Fruit fly (Drosophila melanogaster) whole organism, embryonic: ENCODE results near the gene CG11951.

Source experiments
- Antp ChIP-seq: fragments of 200-800 bp; sonication (Bioruptor generic); optimal IDR thresholded peaks from 3 replicates; lab custom pipeline; 2016; ENCODE audit warnings: missing biosample characterization, missing genetic modification characterization
- Atf-2 ChIP-seq: fragments of 200-800 bp; sonication (Bioruptor generic); optimal IDR thresholded peaks from 2 replicates; lab custom pipeline; 2016; ENCODE audit warnings: missing biosample characterization, missing genetic modification characterization
- CG12219 ChIP-seq: fragments of 200-800 bp; sonication (Bioruptor generic); optimal IDR thresholded peaks from 3 replicates; lab custom pipeline; 2018; ENCODE audit warnings: missing biosample characterization, mild to moderate bottlenecking, missing genetic modification characterization
- CG1233 ChIP-seq: fragments of 200-800 bp; sonication (Bioruptor generic); optimal IDR thresholded peaks from 4 replicates; lab custom pipeline; 2018; ENCODE audit warnings: missing biosample characterization, mild to moderate bottlenecking, missing genetic modification characterization
- CG12744 ChIP-seq: fragments of 200-800 bp; sonication (Bioruptor generic); optimal IDR thresholded peaks from 2 replicates; lab custom pipeline; 2016; ENCODE audit warnings: missing biosample characterization, missing genetic modification characterization
- CG15011 ChIP-seq: fragments of 200-800 bp; sonication (Bioruptor generic); optimal IDR thresholded peaks from 3 replicates; lab custom pipeline; 2018; ENCODE audit warnings: missing biosample characterization, mild to moderate bottlenecking, missing genetic modification characterization
- CG15479 ChIP-seq: fragments of 200-800 bp; sonication (Bioruptor generic); optimal IDR thresholded peaks from 3 replicates; lab custom pipeline; 2019; ENCODE audit warnings: missing biosample characterization, mild to moderate bottlenecking, missing genetic modification characterization, moderate library complexity
- CG1602 ChIP-seq: fragments of 200-800 bp; sonication (Bioruptor generic); optimal IDR thresholded peaks from 3 replicates; lab custom pipeline; 2016; ENCODE audit warnings: missing biosample characterization, missing genetic modification characterization
- CG1603 ChIP-seq: fragments of 200-800 bp; sonication (Bioruptor generic); optimal IDR thresholded peaks from 2 replicates; lab custom pipeline; 2019; ENCODE audit warnings: missing biosample characterization, mild to moderate bottlenecking, missing genetic modification characterization, moderate library complexity
- CG16779 ChIP-seq: fragments of 200-800 bp; sonication (Bioruptor generic); IDR thresholded peaks from 2 replicates; pipeline ENCODE4 v1.3.6; 2022; ENCODE audit warnings: missing biosample characterization, missing genetic modification characterization
- CG16863 ChIP-seq: fragments of 200-800 bp; sonication (Bioruptor generic); optimal IDR thresholded peaks from 3 replicates; lab custom pipeline; 2016; ENCODE audit warnings: missing biosample characterization, missing genetic modification characterization
- CG17385 ChIP-seq: fragments of 200-800 bp; sonication (Bioruptor generic); optimal IDR thresholded peaks from 3 replicates; lab custom pipeline; 2018; ENCODE audit warnings: missing biosample characterization, mild to moderate bottlenecking, missing genetic modification characterization
- CG17802 ChIP-seq: fragments of 200-800 bp; sonication (Bioruptor generic); optimal IDR thresholded peaks from 2 replicates; lab custom pipeline; 2018; ENCODE audit warnings: missing biosample characterization, mild to moderate bottlenecking, missing genetic modification characterization, moderate library complexity
- CG18262 ChIP-seq: fragments of 200-800 bp; optimal IDR thresholded peaks from 3 replicates; lab custom pipeline; 2019; ENCODE audit warnings: missing biosample characterization, mild to moderate bottlenecking, missing genetic modification characterization, moderate library complexity
- CG2199 ChIP-seq: fragments of 200-800 bp; sonication (Bioruptor generic); IDR thresholded peaks from 3 replicates; pipeline ENCODE4 v1.3.6; 2022; ENCODE audit warnings: missing biosample characterization, missing genetic modification characterization
- CG32532 ChIP-seq: fragments of 200-800 bp; sonication (Bioruptor generic); IDR thresholded peaks from 2 replicates; pipeline ENCODE4 v1.3.6; 2022; ENCODE audit warnings: missing biosample characterization, missing genetic modification characterization
- CG32772 ChIP-seq: fragments of 200-800 bp; sonication (Bioruptor generic); IDR thresholded peaks from 2 replicates; pipeline ENCODE4 v1.3.6; 2022; ENCODE audit warnings: missing biosample characterization, missing genetic modification characterization
- CG3838 ChIP-seq: fragments of 200-800 bp; sonication (Bioruptor generic); optimal IDR thresholded peaks from 3 replicates; lab custom pipeline; 2016; ENCODE audit warnings: missing biosample characterization, missing genetic modification characterization
- CG4328 ChIP-seq: fragments of 200-800 bp; sonication (Bioruptor generic); optimal IDR thresholded peaks from 3 replicates; lab custom pipeline; 2017; ENCODE audit warnings: missing biosample characterization, missing genetic modification reagents, missing genetic modification characterization
- CG4360 ChIP-seq: fragments of 200-800 bp; sonication (Bioruptor generic); IDR thresholded peaks from 2 replicates; pipeline ENCODE4 v1.3.6; 2022; ENCODE audit warnings: missing biosample characterization, missing genetic modification characterization
- CG4424 ChIP-seq: fragments of 200-800 bp; sonication (Bioruptor generic); optimal IDR thresholded peaks from 3 replicates; lab custom pipeline; 2016; ENCODE audit warnings: missing biosample characterization, missing genetic modification characterization
- CG4854 ChIP-seq: fragments of 200-800 bp; sonication (Bioruptor generic); optimal IDR thresholded peaks from 2 replicates; lab custom pipeline; 2016; ENCODE audit warnings: missing biosample characterization, missing genetic modification characterization, inconsistent platforms
- CG7271 ChIP-seq: fragments of 200-800 bp; sonication (Bioruptor generic); optimal IDR thresholded peaks from 2 replicates; lab custom pipeline; 2018; ENCODE audit warnings: missing biosample characterization, mild to moderate bottlenecking, missing genetic modification characterization, moderate library complexity
- CoRest ChIP-seq: fragments of 200-800 bp; sonication (Bioruptor generic); optimal IDR thresholded peaks from 3 replicates; lab custom pipeline; 2018; ENCODE audit warnings: missing biosample characterization, mild to moderate bottlenecking, missing genetic modification characterization, moderate library complexity
- Dad ChIP-seq: fragments of 200-800 bp; sonication (Bioruptor generic); optimal IDR thresholded peaks from 3 replicates; lab custom pipeline; 2016; ENCODE audit warnings: missing biosample characterization, missing genetic modification characterization
- Gug ChIP-seq: fragments of 200-800 bp; sonication (Bioruptor generic); IDR thresholded peaks from 4 replicates; pipeline ENCODE4 v1.3.6; 2022; ENCODE audit warnings: missing biosample characterization, missing genetic modification characterization
- MBD-R2 ChIP-seq: fragments of 200-800 bp; sonication (Bioruptor generic); IDR thresholded peaks from 2 replicates; pipeline ENCODE4 v1.3.6; 2022; ENCODE audit warnings: missing biosample characterization, missing genetic modification characterization
- Sox102F ChIP-seq: fragments of 200-800 bp; sonication (Bioruptor generic); optimal IDR thresholded peaks from 2 replicates; lab custom pipeline; 2018; ENCODE audit warnings: missing biosample characterization, mild to moderate bottlenecking, missing genetic modification characterization, moderate library complexity
- ap ChIP-seq: fragments of 200-800 bp; sonication (Bioruptor generic); IDR thresholded peaks from 2 replicates; pipeline ENCODE4 v1.3.6; 2022; ENCODE audit warnings: missing biosample characterization, missing genetic modification characterization
- ato ChIP-seq: fragments of 200-800 bp; sonication (Bioruptor generic); IDR thresholded peaks from 2 replicates; pipeline ENCODE4 v1.3.6; 2022; ENCODE audit warnings: missing biosample characterization, missing genetic modification characterization; ENCODE audit not compliant: partially characterized antibody
- bsh ChIP-seq, 2 experiments: fragments of 200-800 bp; sonication (Bioruptor generic); optimal IDR thresholded peaks; 2 replicates each; lab custom pipeline; 2017 to 2018; ENCODE audit warnings: mild to moderate bottlenecking in 2 of 2, missing biosample characterization in 2 of 2, missing genetic modification characterization in 2 of 2, moderate library complexity in 1 of 2
- cato ChIP-seq: fragments of 200-800 bp; sonication (Bioruptor generic); optimal IDR thresholded peaks from 2 replicates; lab custom pipeline; 2016; ENCODE audit warnings: missing biosample characterization, missing genetic modification characterization, borderline replicate concordance
- chinmo ChIP-seq: fragments of 200-800 bp; sonication (Bioruptor generic); IDR thresholded peaks from 4 replicates; pipeline ENCODE4 v1.3.6; 2022; ENCODE audit warnings: missing biosample characterization, missing genetic modification characterization; ENCODE audit not compliant: partially characterized antibody
- chn ChIP-seq: fragments of 200-800 bp; sonication (Bioruptor generic); optimal IDR thresholded peaks from 2 replicates; lab custom pipeline; 2016; ENCODE audit warnings: missing biosample characterization, missing genetic modification characterization
- croc ChIP-seq: fragments of 200-800 bp; sonication (Bioruptor generic); conservative IDR thresholded peaks from 3 replicates; pipeline ENCODE4 v1.3.6; 2022; ENCODE audit warnings: missing biosample characterization, missing genetic modification characterization
- gcm ChIP-seq: fragments of 200-800 bp; sonication (Bioruptor generic); optimal IDR thresholded peaks from 2 replicates; lab custom pipeline; 2019; ENCODE audit warnings: missing biosample characterization, mild to moderate bottlenecking, missing genetic modification characterization, moderate library complexity
- gcm2 ChIP-seq: fragments of 200-800 bp; sonication (Bioruptor generic); optimal IDR thresholded peaks from 2 replicates; lab custom pipeline; 2016; ENCODE audit warnings: missing biosample characterization, missing genetic modification characterization
- grn ChIP-seq: fragments of 200-800 bp; sonication (Bioruptor generic); optimal IDR thresholded peaks from 3 replicates; lab custom pipeline; 2017; ENCODE audit warnings: missing biosample characterization, missing genetic modification characterization
- hb ChIP-seq: fragments of 200-800 bp; sonication (Bioruptor generic); IDR thresholded peaks from 3 replicates; pipeline ENCODE4 v1.3.6; 2022; ENCODE audit warnings: missing biosample characterization, missing genetic modification characterization; ENCODE audit not compliant: partially characterized antibody
- kah ChIP-seq: fragments of 200-800 bp; sonication (Bioruptor generic); optimal IDR thresholded peaks from 2 replicates; lab custom pipeline; 2018; ENCODE audit warnings: missing biosample characterization, mild to moderate bottlenecking, missing genetic modification characterization
- pb ChIP-seq: fragments of 200-800 bp; sonication (Bioruptor generic); optimal IDR thresholded peaks from 3 replicates; lab custom pipeline; 2016; ENCODE audit warnings: missing biosample characterization, missing genetic modification characterization
- pfk ChIP-seq: fragments of 200-800 bp; sonication (Bioruptor generic); optimal IDR thresholded peaks from 2 replicates; lab custom pipeline; 2018; ENCODE audit warnings: missing biosample characterization, mild to moderate bottlenecking, missing genetic modification characterization, moderate library complexity
- psq ChIP-seq: fragments of 200-800 bp; sonication (Bioruptor generic); optimal IDR thresholded peaks from 2 replicates; lab custom pipeline; 2017; ENCODE audit warnings: missing biosample characterization, missing genetic modification characterization
- run ChIP-seq: fragments of 200-800 bp; sonication (Bioruptor generic); optimal IDR thresholded peaks from 3 replicates; lab custom pipeline; 2018; ENCODE audit warnings: missing biosample characterization, mild to moderate bottlenecking, missing genetic modification characterization
- sd ChIP-seq: fragments of 200-800 bp; sonication (Bioruptor generic); optimal IDR thresholded peaks from 3 replicates; lab custom pipeline; 2018; ENCODE audit warnings: missing biosample characterization, mild to moderate bottlenecking, missing genetic modification characterization, moderate library complexity
- sens-2 ChIP-seq: fragments of 200-800 bp; sonication (Bioruptor generic); IDR thresholded peaks from 2 replicates; pipeline ENCODE4 v1.3.6; 2022; ENCODE audit warnings: missing biosample characterization, missing genetic modification characterization
- so ChIP-seq: fragments of 200-800 bp; sonication (Bioruptor generic); IDR thresholded peaks from 3 replicates; pipeline ENCODE4 v1.3.6; 2022; ENCODE audit warnings: missing biosample characterization, missing genetic modification characterization
- ssp ChIP-seq: fragments of 200-800 bp; sonication (Bioruptor generic); IDR thresholded peaks from 2 replicates; pipeline ENCODE4 v1.3.6; 2022; ENCODE audit warnings: missing biosample characterization, missing genetic modification characterization
- tin ChIP-seq: fragments of 200-800 bp; sonication (Bioruptor generic); optimal IDR thresholded peaks from 3 replicates; lab custom pipeline; 2016; ENCODE audit warnings: missing biosample characterization, missing genetic modification characterization
- usp ChIP-seq: fragments of >200 bp; optimal IDR thresholded peaks from 2 replicates; lab custom pipeline; 2017; ENCODE audit warnings: missing biosample characterization, missing genetic modification characterization
- z ChIP-seq: fragments of 200-800 bp; sonication (Bioruptor generic); IDR thresholded peaks from 3 replicates; pipeline ENCODE4 v1.3.6; 2022; ENCODE audit warnings: missing biosample characterization, missing genetic modification characterization

CG11951 gene

dm6 chr3R:29214262-29214661 is 24.3 kb downstream of the CG11951 start (continued):
- peak; percentile 90 for TF ChIP-seq CG15479 (GFP tag; lab: Kevin White, UChicago)
- peak; percentile 100 for TF ChIP-seq sens-2 (GFP tag; lab: Robert Waterston, UW)
- peak; percentile 99 for TF ChIP-seq MBD-R2
- TF ChIP-seq Antp (GFP tag; lab: Kevin White, UChicago) = peak; percentile 99
- TF ChIP-seq CG4854 (GFP tag; lab: Kevin White, UChicago) = peak; percentile 99
- TF ChIP-seq kah (GFP tag; lab: Kevin White, UChicago) = peak; percentile 97
- TF ChIP-seq CG1233 (GFP tag; lab: Kevin White, UChicago) = peak; percentile 99
- TF ChIP-seq CG12744 (GFP tag; lab: Kevin White, UChicago) = peak; percentile 99
- TF ChIP-seq ssp (GFP tag; lab: Robert Waterston, UW) = peak; percentile 94
- peak; percentile 98 for TF ChIP-seq gcm2 (GFP tag; lab: Kevin White, UChicago)
- peak; percentile 96 for TF ChIP-seq CG1603
- TF ChIP-seq Sox102F (GFP tag; lab: Kevin White, UChicago) = peak; percentile 99
- TF ChIP-seq hb = no peak
- TF ChIP-seq cato (GFP tag; lab: Kevin White, UChicago) = peak; percentile 98
- TF ChIP-seq Gug (GFP tag; lab: Robert Waterston, UW) = peak; percentile 98
- peak; percentile 99 for TF ChIP-seq ap (GFP tag; lab: Robert Waterston, UW)
- peak; percentile 100 for TF ChIP-seq so (GFP tag; lab: Robert Waterston, UW)
- peak; percentile 99 for TF ChIP-seq CG1602 (GFP tag; lab: Kevin White, UChicago)
- TF ChIP-seq CG3838 (GFP tag; lab: Kevin White, UChicago) = peak; percentile 98
- TF ChIP-seq CG16863 (GFP tag; lab: Kevin White, UChicago) = peak; percentile 99
- peak; percentile 87 for TF ChIP-seq z
- TF ChIP-seq Dad (GFP tag; lab: Kevin White, UChicago) = peak; percentile 99
- TF ChIP-seq Atf-2 (GFP tag; lab: Kevin White, UChicago) = peak; percentile 99
- TF ChIP-seq tin = peak; percentile 100
- TF ChIP-seq ato (GFP tag; lab: Robert Waterston, UW) = peak; percentile 22; the same call in 1 of the 2 replicates
- peak; percentile 99 for TF ChIP-seq CoRest (tag; lab: Kevin White, UChicago)
- TF ChIP-seq CG17802 (tag; lab: Kevin White, UChicago) = peak; percentile 92
- peak; percentile 99 for TF ChIP-seq CG4424 (GFP tag; lab: Kevin White, UChicago)
- peak; percentile 99 for TF ChIP-seq CG18262 (tag; lab: Kevin White, UChicago)
- peak; percentile 99 for TF ChIP-seq CG4328 (GFP tag; lab: Kevin White, UChicago)
- TF ChIP-seq sd (tag; lab: Kevin White, UChicago) = peak; percentile 94
- peak; percentile 99 for TF ChIP-seq CG32772 (GFP tag; lab: Robert Waterston, UW)
- peak; percentile 94 for TF ChIP-seq CG4360
- peak; percentile 99 for TF ChIP-seq CG2199 (GFP tag; lab: Robert Waterston, UW)
- peak; percentile 99 for TF ChIP-seq CG32532
- peak; percentile 94 for TF ChIP-seq grn (GFP tag; lab: Kevin White, UChicago)
- TF ChIP-seq pb (GFP tag; lab: Kevin White, UChicago) = peak; percentile 98
- peak; percentile 98 for TF ChIP-seq CG17385 (GFP tag; lab: Kevin White, UChicago)
- TF ChIP-seq run = peak; percentile 98
- TF ChIP-seq bsh (GFP tag; optimal IDR thresholded peaks at IDR 0.05; lab: Kevin White, UChicago) = peak; percentile 99 to 100
- peak; percentile 99 for TF ChIP-seq CG16779 (GFP tag; lab: Robert Waterston, UW)
- peak; percentile 95 for TF ChIP-seq psq (GFP tag; lab: Kevin White, UChicago)
- peak; percentile 99 for TF ChIP-seq croc (GFP tag; lab: Robert Waterston, UW)
- peak; percentile 100 for TF ChIP-seq CG7271 (tag; lab: Kevin White, UChicago)
- TF ChIP-seq chn (GFP tag; lab: Kevin White, UChicago) = peak; percentile 99
- TF ChIP-seq gcm (GFP tag; lab: Kevin White, UChicago) = peak; percentile 99
- peak; percentile 79 for TF ChIP-seq pfk (GFP tag; lab: Kevin White, UChicago)
- TF ChIP-seq CG15011 (GFP tag; lab: Kevin White, UChicago) = peak; percentile 99
- no peak for TF ChIP-seq usp (GFP tag; lab: Kevin White, UChicago)
- peak; percentile 72; the same call in 2 of the 4 replicates for TF ChIP-seq chinmo (GFP tag; lab: Robert Waterston, UW)
- TF ChIP-seq CG12219 = peak; percentile 99
